Fruit fly (Drosophila melanogaster): ENCODE data around the gene b.
A peak's percentile ranks its signal among the peaks of the same experiment; 100 is the strongest.

- TF ChIP-seq CG6854 (GFP tag; optimal IDR thresholded peaks at IDR 0.05) (peak; percentile 5), net (GFP tag; optimal IDR thresholded peaks at IDR 0.05) (peak; percentile 76), CG16779 (tag; optimal IDR thresholded peaks at IDR 0.05) (peak; percentile 73), fd85E (GFP tag; optimal IDR thresholded peaks at IDR 0.05) (peak; percentile 36), CG6163 (GFP tag; IDR thresholded peaks at IDR 0.05) (peak; percentile 44; the same call in 1 of the 3 replicates), CG6808 (GFP tag; optimal IDR thresholded peaks at IDR 0.05) (peak; percentile 86), fkh (GFP tag; optimal IDR thresholded peaks at IDR 0.05) (peak; percentile 47), Ets21C (GFP tag; optimal IDR thresholded peaks at IDR 0.05) (peak; percentile 36)
Observed at dm6 chr2L:13780109-13780947, 40.7 kb upstream of the b start, which contains the start of the genes CG9008 and p38b.
